Fruit fly (Drosophila melanogaster): Measurements from ENCODE around the gene NTPase.

Gene NTPase

DNA sequence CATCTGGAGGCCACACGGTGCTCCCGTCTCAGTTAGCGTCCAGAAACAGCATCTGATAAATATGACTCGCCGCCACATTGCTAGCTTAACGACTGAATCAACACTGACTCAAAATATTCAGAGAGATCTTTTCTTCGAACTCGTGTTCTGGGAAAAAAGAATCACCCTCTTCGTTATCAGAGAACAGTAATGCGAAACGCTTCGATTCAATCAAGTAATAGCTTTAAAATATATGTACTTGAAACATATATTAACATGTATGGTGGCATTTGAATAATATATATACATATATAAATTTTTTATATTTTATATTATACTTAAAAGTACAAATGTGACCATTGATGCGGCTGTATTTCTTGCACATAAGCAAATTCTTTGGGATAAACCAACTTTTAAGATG lies 40.0 kb downstream of the NTPase start, which contains the start of gene CG18557:
CG18557 (minus strand) TSS at position 101 of the 400 bp plus-strand sequence.
- TF ChIP-seq GATAe (GFP tag; conservative IDR thresholded peaks at IDR 0.05) = no peak
- TF ChIP-seq fd64A (GFP tag; optimal IDR thresholded peaks at IDR 0.05) = no peak

DNA sequence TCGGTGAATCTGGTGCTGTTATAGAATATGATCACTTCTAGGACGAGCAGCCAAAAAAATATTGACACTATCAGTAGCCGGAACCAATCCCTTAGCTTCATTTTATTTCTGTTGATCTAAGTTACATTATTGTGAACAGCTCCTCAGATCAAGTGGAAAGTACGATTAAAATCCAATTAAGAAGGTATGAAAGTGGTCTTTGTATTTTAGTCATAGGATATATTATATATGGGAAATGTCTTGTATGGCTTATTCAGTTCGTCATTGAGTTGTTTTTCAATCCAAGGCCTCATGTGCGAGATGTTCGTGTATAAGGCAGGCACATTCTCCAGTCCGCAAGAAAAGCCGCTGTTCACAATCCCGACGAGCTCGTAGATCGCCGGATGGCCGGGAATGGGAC lies 41.2 kb downstream of the NTPase start, which contains the start of gene CG18558:
CG18558 (minus strand) TSS at position 101 of the 400 bp plus-strand sequence.
- TF ChIP-seq CG4730 (GFP tag; IDR thresholded peaks at IDR 0.05) (no peak), MBD-R2 (GFP tag; IDR thresholded peaks at IDR 0.05) (no peak), pnt (GFP tag; optimal IDR thresholded peaks at IDR 0.05) (no peak), GATAe (GFP tag; conservative IDR thresholded peaks at IDR 0.05) (no peak), CG16779 (GFP tag; IDR thresholded peaks at IDR 0.05) (no peak), CG15514 (GFP tag; optimal IDR thresholded peaks at IDR 0.05) (no peak)

DNA sequence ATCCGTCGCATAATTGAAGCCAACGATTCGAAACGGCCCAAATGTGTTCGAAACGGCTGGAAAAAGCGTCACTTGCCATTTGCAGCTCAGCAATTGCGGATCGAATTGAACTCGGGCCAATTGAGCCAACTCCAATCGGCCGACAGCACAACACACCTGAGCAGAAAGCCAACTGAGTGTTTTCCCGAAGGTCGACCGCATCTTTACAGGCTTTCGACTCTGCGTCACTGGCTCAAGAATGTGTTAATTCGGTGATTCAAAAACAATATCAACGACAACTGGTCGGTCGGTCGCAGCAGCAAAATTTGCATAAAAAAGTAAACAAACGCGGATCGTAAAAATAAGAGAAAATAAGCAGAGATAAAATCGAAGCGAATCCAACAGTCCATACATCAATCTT lies 45.3 kb downstream of the NTPase start:
- TF ChIP-seq ham (GFP tag; IDR thresholded peaks at IDR 0.05) = no peak
- no peak for TF ChIP-seq CG17186 (GFP tag; optimal IDR thresholded peaks at IDR 0.05)
- peak; percentile 81; the same call in 1 of the 4 replicates for TF ChIP-seq chinmo (GFP tag; IDR thresholded peaks at IDR 0.05; ENCODE audit: partially characterized antibody)
- no peak for TF ChIP-seq CG7839 (tag; optimal IDR thresholded peaks at IDR 0.05)
- peak; percentile 93 for TF ChIP-seq sd (tag; optimal IDR thresholded peaks at IDR 0.05)
- peak; percentile 60 for TF ChIP-seq vvl (GFP tag; IDR thresholded peaks at IDR 0.05)
- peak; percentile 28 for TF ChIP-seq Med (GFP tag)
- TF ChIP-seq z (GFP tag; IDR thresholded peaks at IDR 0.05) = peak; percentile 87
- TF ChIP-seq phol (tag; optimal IDR thresholded peaks at IDR 0.05) = no peak

DNA sequence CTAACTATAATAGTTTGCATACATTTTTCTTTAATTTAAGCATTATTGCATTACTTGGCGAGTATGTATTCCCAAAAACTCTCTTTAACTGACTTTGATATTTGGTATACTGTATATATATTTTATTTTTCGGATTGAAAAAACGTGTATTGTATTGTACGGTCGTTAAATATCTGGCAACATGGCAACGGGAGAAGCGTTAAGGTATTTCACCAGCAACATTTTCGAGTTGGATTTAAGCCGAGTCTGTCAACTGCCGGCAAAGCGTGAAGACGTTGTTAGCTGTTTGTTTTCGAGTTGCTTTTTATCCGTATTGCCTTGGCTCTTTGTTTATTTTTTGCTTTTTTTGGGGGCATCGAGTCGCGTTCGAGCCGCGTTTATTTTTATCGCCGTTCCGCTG lies 45.8 kb downstream of the NTPase start, which contains the start of gene CG2975:
CG2975 (plus strand) TSS at position 275 of the 400 bp plus-strand sequence.
- TF ChIP-seq kni (GFP tag; optimal IDR thresholded peaks at IDR 0.05) (peak; percentile 33), CG11504 (tag; optimal IDR thresholded peaks at IDR 0.05) (peak; percentile 94), sqz (GFP tag; optimal IDR thresholded peaks at IDR 0.05) (peak; percentile 17), oc (tag; optimal IDR thresholded peaks at IDR 0.05) (no peak), HmgZ (tag; optimal IDR thresholded peaks at IDR 0.05) (no peak), gfzf (GFP tag; optimal IDR thresholded peaks at IDR 0.05) (peak; percentile 31), CG9215 (GFP tag; IDR thresholded peaks at IDR 0.05) (no peak), ERR (GFP tag; optimal IDR thresholded peaks at IDR 0.05) (no peak), sr (GFP tag; IDR thresholded peaks at IDR 0.05) (no peak), CG1024 (GFP tag; IDR thresholded peaks at IDR 0.05) (no peak), lbe (GFP tag; optimal IDR thresholded peaks at IDR 0.05) (no peak), CG10543 (GFP tag; optimal IDR thresholded peaks at IDR 0.05) (peak; percentile 56), ranshi (GFP tag; IDR thresholded peaks at IDR 0.05) (0 out of 2 replicates have a peak, but pooled peaks have one; percentile 21), CG7271 (tag; optimal IDR thresholded peaks at IDR 0.05) (no peak), Hey (tag; optimal IDR thresholded peaks at IDR 0.05) (no peak), gro (GFP tag; optimal IDR thresholded peaks at IDR 0.05) (no peak), tgo (GFP tag; IDR thresholded peaks at IDR 0.05) (no peak), row (GFP tag; IDR thresholded peaks at IDR 0.05) (0 out of 3 replicates have a peak, but pooled peaks have one; percentile 24), CG10565 (GFP tag; optimal IDR thresholded peaks at IDR 0.05) (no peak), Max (GFP tag; optimal IDR thresholded peaks at IDR 0.05) (no peak)

Measured in whole organism, embryonic.